Fruit fly (Drosophila melanogaster) whole organism, embryonic: ENCODE results near the gene sws.

Experiments used
- Asciz ChIP-seq: fragments of 200-800 bp; sonication (Bioruptor generic); optimal IDR thresholded peaks from 2 replicates; lab custom pipeline; 2017; ENCODE audit warnings: missing biosample characterization, mild to moderate bottlenecking, missing genetic modification characterization, missing genetic modification reagents
- Atf6 ChIP-seq: fragments of 200-800 bp; sonication (Bioruptor generic); IDR thresholded peaks from 2 replicates; pipeline ENCODE4 v1.3.6; 2022; ENCODE audit warnings: missing biosample characterization, missing genetic modification characterization
- Bdp1 ChIP-seq: fragments of 200-800 bp; sonication (Bioruptor generic); optimal IDR thresholded peaks from 3 replicates; lab custom pipeline; 2016; ENCODE audit warnings: missing biosample characterization, missing genetic modification characterization
- Bgb ChIP-seq: fragments of 200-800 bp; sonication (Bioruptor generic); IDR thresholded peaks from 2 replicates; pipeline ENCODE4 v1.3.6; 2022; ENCODE audit warnings: missing biosample characterization, missing genetic modification characterization; ENCODE audit not compliant: partially characterized antibody
- Blimp-1 ChIP-seq: fragments of 200-800 bp; sonication (Bioruptor generic); optimal IDR thresholded peaks from 3 replicates; lab custom pipeline; 2018; ENCODE audit warnings: missing biosample characterization, missing genetic modification characterization, mild to moderate bottlenecking, moderate library complexity, missing genetic modification reagents
- CG10321 ChIP-seq: fragments of 200-800 bp; sonication (Bioruptor generic); IDR thresholded peaks from 2 replicates; pipeline ENCODE4 v1.3.6; 2022; ENCODE audit warnings: missing biosample characterization, missing genetic modification characterization
- CG10462 ChIP-seq: fragments of 200-800 bp; sonication (Bioruptor generic); optimal IDR thresholded peaks from 2 replicates; lab custom pipeline; 2016; ENCODE audit warnings: missing biosample characterization, missing genetic modification characterization
- CG11085 ChIP-seq: fragments of 200-800 bp; sonication (Bioruptor generic); IDR thresholded peaks from 2 replicates; pipeline ENCODE4 v1.3.6; 2022; ENCODE audit warnings: missing biosample characterization, missing genetic modification characterization
- CG12155 ChIP-seq: fragments of 200-800 bp; sonication (Bioruptor generic); optimal IDR thresholded peaks from 3 replicates; lab custom pipeline; 2016; ENCODE audit warnings: missing biosample characterization, missing genetic modification characterization
- CG13624 ChIP-seq: fragments of 200-800 bp; sonication (Bioruptor generic); optimal IDR thresholded peaks from 2 replicates; lab custom pipeline; 2016; ENCODE audit warnings: missing biosample characterization, missing genetic modification characterization
- CG15479 ChIP-seq: fragments of 200-800 bp; sonication (Bioruptor generic); optimal IDR thresholded peaks from 3 replicates; lab custom pipeline; 2019; ENCODE audit warnings: missing biosample characterization, mild to moderate bottlenecking, missing genetic modification characterization, moderate library complexity
- CG17612 ChIP-seq: fragments of 200-800 bp; sonication (Bioruptor generic); IDR thresholded peaks from 2 replicates; pipeline ENCODE4 v1.3.6; 2022; ENCODE audit warnings: missing biosample characterization, missing genetic modification characterization
- CG1832 ChIP-seq: fragments of 200-800 bp; sonication (Bioruptor generic); optimal IDR thresholded peaks from 2 replicates; lab custom pipeline; 2017; ENCODE audit warnings: missing biosample characterization, mild to moderate bottlenecking, missing genetic modification characterization, inconsistent platforms
- CG2116 ChIP-seq: fragments of 200-800 bp; sonication (Bioruptor generic); optimal IDR thresholded peaks from 3 replicates; lab custom pipeline; 2018; ENCODE audit warnings: missing biosample characterization, mild to moderate bottlenecking, missing genetic modification characterization
- CG2129 ChIP-seq: fragments of 200-800 bp; sonication (Bioruptor generic); IDR thresholded peaks from 2 replicates; pipeline ENCODE4 v1.3.6; 2022; ENCODE audit warnings: missing biosample characterization, missing genetic modification characterization; ENCODE audit not compliant: partially characterized antibody
- CG2889 ChIP-seq: fragments of 200-800 bp; sonication (Bioruptor generic); IDR thresholded peaks from 3 replicates; pipeline ENCODE4 v1.3.6; 2022; ENCODE audit warnings: missing biosample characterization, missing genetic modification characterization
- CG32772 ChIP-seq: fragments of 200-800 bp; sonication (Bioruptor generic); IDR thresholded peaks from 2 replicates; pipeline ENCODE4 v1.3.6; 2022; ENCODE audit warnings: missing biosample characterization, missing genetic modification characterization
- CG34224 ChIP-seq: fragments of 200-800 bp; sonication (Bioruptor generic); IDR thresholded peaks from 3 replicates; pipeline ENCODE4 v1.3.6; 2022; ENCODE audit warnings: missing biosample characterization, missing genetic modification characterization; ENCODE audit not compliant: partially characterized antibody
- CG3838 ChIP-seq: fragments of 200-800 bp; sonication (Bioruptor generic); optimal IDR thresholded peaks from 3 replicates; lab custom pipeline; 2016; ENCODE audit warnings: missing biosample characterization, missing genetic modification characterization
- CG3995 ChIP-seq: fragments of 200-800 bp; sonication (Bioruptor generic); optimal IDR thresholded peaks from 3 replicates; lab custom pipeline; 2016; ENCODE audit warnings: missing biosample characterization, missing genetic modification characterization
- CG6254 ChIP-seq: fragments of 200-800 bp; sonication (Bioruptor generic); optimal IDR thresholded peaks from 3 replicates; lab custom pipeline; 2017; ENCODE audit warnings: mild to moderate bottlenecking, missing biosample characterization, missing genetic modification reagents, missing genetic modification characterization
- CG6654 ChIP-seq: fragments of 200-800 bp; sonication (Bioruptor generic); optimal IDR thresholded peaks from 2 replicates; lab custom pipeline; 2017; ENCODE audit warnings: missing biosample characterization, mild to moderate bottlenecking, missing genetic modification characterization
- CG8359 ChIP-seq: fragments of 200-800 bp; sonication (Bioruptor generic); optimal IDR thresholded peaks from 2 replicates; lab custom pipeline; 2017; ENCODE audit warnings: missing biosample characterization, mild to moderate bottlenecking, missing genetic modification characterization, borderline replicate concordance
- Lim3 ChIP-seq: fragments of 200-800 bp; sonication (Bioruptor generic); IDR thresholded peaks from 2 replicates; pipeline ENCODE4 v1.3.6; 2022; ENCODE audit warnings: missing biosample characterization, missing genetic modification characterization
- MBD-R2 ChIP-seq: fragments of 200-800 bp; sonication (Bioruptor generic); IDR thresholded peaks from 2 replicates; pipeline ENCODE4 v1.3.6; 2022; ENCODE audit warnings: missing biosample characterization, missing genetic modification characterization
- Myb ChIP-seq: fragments of 200-800 bp; sonication (Bioruptor generic); optimal IDR thresholded peaks from 2 replicates; lab custom pipeline; 2016; ENCODE audit warnings: missing biosample characterization, missing genetic modification characterization
- NC2α ChIP-seq: fragments of 200-800 bp; sonication (Bioruptor generic); optimal IDR thresholded peaks from 2 replicates; lab custom pipeline; 2016; ENCODE audit warnings: missing biosample characterization, missing genetic modification characterization
- Neu2 ChIP-seq: fragments of 200-800 bp; sonication (Bioruptor generic); optimal IDR thresholded peaks from 3 replicates; lab custom pipeline; 2016; ENCODE audit warnings: missing biosample characterization, missing genetic modification characterization, borderline replicate concordance
- Nf-YC ChIP-seq: fragments of 200-800 bp; optimal IDR thresholded peaks from 3 replicates; lab custom pipeline; 2019; ENCODE audit warnings: missing biosample characterization, mild to moderate bottlenecking, missing genetic modification characterization, moderate library complexity
- Poxn ChIP-seq: fragments of 200-800 bp; sonication (Bioruptor generic); IDR thresholded peaks from 2 replicates; pipeline ENCODE4 v1.3.6; 2022; ENCODE audit warnings: missing biosample characterization, missing genetic modification characterization
- Sry-β ChIP-seq: fragments of 200-800 bp; sonication (Bioruptor generic); optimal IDR thresholded peaks from 2 replicates; lab custom pipeline; 2018; ENCODE audit warnings: missing biosample characterization, mild to moderate bottlenecking, missing genetic modification characterization, moderate library complexity
- Trl ChIP-seq, 3 experiments: fragments of >200 bp in 2 of 3; fragments of 200-800 bp in 1 of 3; sonication (Bioruptor generic) in 1 of 3; optimal IDR thresholded peaks; 2 replicates in 1 of 3; 3 replicates in 2 of 3; lab custom pipeline; 2016 to 2017; ENCODE audit warnings: missing biosample characterization in 1 of 3, missing genetic modification characterization in 1 of 3
- az2 ChIP-seq: fragments of 200-800 bp; sonication (Bioruptor generic); optimal IDR thresholded peaks from 3 replicates; lab custom pipeline; 2016; ENCODE audit warnings: missing biosample characterization, missing genetic modification characterization
- bsh ChIP-seq, 2 experiments: fragments of 200-800 bp; sonication (Bioruptor generic); optimal IDR thresholded peaks; 2 replicates each; lab custom pipeline; 2017 to 2018; ENCODE audit warnings: mild to moderate bottlenecking in 2 of 2, missing biosample characterization in 2 of 2, missing genetic modification characterization in 2 of 2, moderate library complexity in 1 of 2
- crol ChIP-seq: fragments of 200-800 bp; sonication (Bioruptor generic); IDR thresholded peaks from 2 replicates; pipeline ENCODE4 v1.3.6; 2022; ENCODE audit warnings: missing biosample characterization, missing genetic modification characterization
- cwo ChIP-seq: fragments of 200-800 bp; sonication (Bioruptor generic); optimal IDR thresholded peaks from 3 replicates; lab custom pipeline; 2017; ENCODE audit warnings: missing biosample characterization, missing genetic modification characterization, mild to moderate bottlenecking, moderate library complexity, missing genetic modification reagents
- danr ChIP-seq: fragments of 200-800 bp; sonication (Bioruptor generic); IDR thresholded peaks from 2 replicates; pipeline ENCODE4 v1.3.6; 2022; ENCODE audit warnings: missing biosample characterization, missing genetic modification characterization
- dm ChIP-seq: fragments of 200-800 bp; sonication (Bioruptor generic); optimal IDR thresholded peaks from 3 replicates; lab custom pipeline; 2016; ENCODE audit warnings: missing biosample characterization, missing genetic modification characterization
- eve ChIP-seq, 2 experiments: fragments of >200 bp; optimal IDR thresholded peaks; 2 replicates each; lab custom pipeline; 2017; ENCODE audit warnings: missing biosample characterization in 2 of 2, missing genetic modification characterization in 2 of 2
- lab ChIP-seq: fragments of 200-800 bp; sonication (Bioruptor generic); optimal IDR thresholded peaks from 3 replicates; lab custom pipeline; 2017; ENCODE audit warnings: missing biosample characterization, missing genetic modification characterization, mild to moderate bottlenecking, moderate library complexity, missing genetic modification reagents
- org-1 ChIP-seq: fragments of 200-800 bp; sonication (Bioruptor generic); optimal IDR thresholded peaks from 2 replicates; lab custom pipeline; 2017; ENCODE audit warnings: missing biosample characterization, missing genetic modification characterization
- peb ChIP-seq: fragments of 200-800 bp; sonication (Bioruptor generic); IDR thresholded peaks from 2 replicates; pipeline ENCODE4 v1.3.6; 2022; ENCODE audit warnings: missing biosample characterization, missing genetic modification characterization
- schlank ChIP-seq: fragments of 200-800 bp; sonication (Bioruptor generic); optimal IDR thresholded peaks from 2 replicates; lab custom pipeline; 2018; ENCODE audit warnings: missing biosample characterization, mild to moderate bottlenecking, missing genetic modification characterization
- sug ChIP-seq: fragments of 200-800 bp; optimal IDR thresholded peaks from 2 replicates; lab custom pipeline; 2019; ENCODE audit warnings: missing biosample characterization, mild to moderate bottlenecking, missing genetic modification characterization, moderate library complexity
- tio ChIP-seq: fragments of 200-800 bp; sonication (Bioruptor generic); optimal IDR thresholded peaks from 2 replicates; lab custom pipeline; 2017; ENCODE audit warnings: missing biosample characterization, missing genetic modification characterization, inconsistent platforms
- tna ChIP-seq: fragments of 200-800 bp; sonication (Bioruptor generic); IDR thresholded peaks from 2 replicates; pipeline ENCODE4 v1.3.6; 2022; ENCODE audit warnings: missing biosample characterization, missing genetic modification characterization; ENCODE audit not compliant: partially characterized antibody
- twi ChIP-seq: fragments of 200-800 bp; optimal IDR thresholded peaks from 2 replicates; lab custom pipeline; 2019; ENCODE audit warnings: missing biosample characterization, mild to moderate bottlenecking, missing genetic modification characterization, moderate library complexity
- wek ChIP-seq: fragments of 200-800 bp; sonication (Bioruptor generic); optimal IDR thresholded peaks from 3 replicates; lab custom pipeline; 2018; ENCODE audit warnings: missing biosample characterization, mild to moderate bottlenecking, missing genetic modification characterization, moderate library complexity
- zen ChIP-seq: fragments of 200-800 bp; sonication (Bioruptor generic); optimal IDR thresholded peaks from 3 replicates; lab custom pipeline; 2018; ENCODE audit warnings: missing biosample characterization, mild to moderate bottlenecking, missing genetic modification characterization, moderate library complexity

Gene sws

dm6 chrX:7959512-7959911 lies 8.5 kb downstream of the sws start (continued):
- TF ChIP-seq CG2129 (GFP tag; lab: Robert Waterston, UW) (no peak), CG12155 (GFP tag; lab: Kevin White, UChicago) (no peak), Poxn (GFP tag; lab: Robert Waterston, UW) (no peak), Sry-β (GFP tag; lab: Kevin White, UChicago) (no peak), eve (GFP tag; optimal IDR thresholded peaks at IDR 0.05; lab: Kevin White, UChicago) (no peak), CG3995 (GFP tag; lab: Kevin White, UChicago) (no peak), Nf-YC (tag; lab: Kevin White, UChicago) (no peak), CG10462 (GFP tag; lab: Kevin White, UChicago) (no peak), danr (GFP tag; lab: Robert Waterston, UW) (no peak), CG11085 (GFP tag; lab: Robert Waterston, UW) (no peak), CG6654 (GFP tag; lab: Kevin White, UChicago) (no peak), CG17612 (GFP tag; lab: Robert Waterston, UW) (no peak), CG34224 (GFP tag; lab: Robert Waterston, UW) (no peak), Blimp-1 (GFP tag; lab: Kevin White, UChicago) (no peak)

- TF ChIP-seq crol (no peak), CG13624 (no peak), peb (no peak), org-1 (no peak), CG10321 (GFP tag; lab: Robert Waterston, UW) (peak; percentile 68), MBD-R2 (GFP tag; lab: Robert Waterston, UW) (no peak), CG1832 (GFP tag; lab: Kevin White, UChicago) (peak; percentile 33), CG15479 (GFP tag; lab: Kevin White, UChicago) (peak; percentile 41), CG2116 (GFP tag; lab: Kevin White, UChicago) (no peak), sug (tag; lab: Kevin White, UChicago) (no peak), Asciz (no peak), Lim3 (no peak), CG8359 (GFP tag; lab: Kevin White, UChicago) (no peak), dm (peak; percentile 86), tna (0 out of 2 replicates have a peak, but pooled peaks have one; percentile 13), Myb (no peak), Trl (optimal IDR thresholded peaks at IDR 0.05; lab: Kevin White, UChicago) (peak; percentile 35 to 50), Trl (GFP tag; optimal IDR thresholded peaks at IDR 0.05; lab: Kevin White, UChicago) (no peak), Bgb (GFP tag; lab: Robert Waterston, UW) (no peak), tio (GFP tag; lab: Kevin White, UChicago) (no peak), Atf6 (GFP tag; lab: Robert Waterston, UW) (no peak), NC2α (GFP tag; lab: Kevin White, UChicago) (no peak), az2 (GFP tag; lab: Kevin White, UChicago) (no peak), lab (GFP tag; lab: Kevin White, UChicago) (no peak), Bdp1 (no peak), wek (GFP tag; lab: Kevin White, UChicago) (no peak), Nf-YC (tag; lab: Kevin White, UChicago) (no peak), schlank (no peak), zen (tag; lab: Kevin White, UChicago) (peak; percentile 14), cwo (GFP tag; lab: Kevin White, UChicago) (peak; percentile 28), CG2889 (no peak), bsh (GFP tag; optimal IDR thresholded peaks at IDR 0.05; lab: Kevin White, UChicago) (peak in 1 of 2 experiments; percentile 8), CG32772 (GFP tag; lab: Robert Waterston, UW) (0 out of 2 replicates have a peak, but pooled peaks have one; percentile 34), twi (tag; lab: Kevin White, UChicago) (no peak), CG3838 (GFP tag; lab: Kevin White, UChicago) (no peak), CG6254 (GFP tag; lab: Kevin White, UChicago) (no peak), Neu2 (GFP tag; lab: Kevin White, UChicago) (no peak)
These were observed 9.0 kb downstream of the sws start for dm6 chrX:7959025-7959424.
